Fruit fly (Drosophila melanogaster): Measurements from ENCODE around the gene CG42342.

DNA sequence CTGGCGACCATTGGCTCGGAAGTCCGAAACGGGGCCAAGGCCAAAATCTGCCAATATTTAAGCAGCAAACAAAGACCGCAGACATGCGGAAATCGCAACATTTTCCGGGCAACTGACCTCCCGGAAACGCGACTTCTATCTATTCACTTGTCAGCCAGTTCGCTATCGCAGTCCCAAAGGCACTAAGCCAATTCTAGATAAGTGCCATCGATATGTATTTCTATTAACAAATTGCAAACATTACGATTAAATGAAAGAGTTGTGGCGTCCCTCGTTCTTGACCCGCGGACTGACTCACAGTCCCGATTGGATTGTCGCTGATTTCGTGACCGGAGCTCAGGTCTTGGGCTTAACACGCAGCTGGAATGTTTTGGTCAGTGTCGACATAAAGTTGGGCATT, 3.7 kb upstream of the CG42342 start, which contains the start of gene Gr89a:
- TF ChIP-seq HLH106 (tag; optimal IDR thresholded peaks at IDR 0.05) (no peak), h (GFP tag; optimal IDR thresholded peaks at IDR 0.05) (no peak), woc (GFP tag; optimal IDR thresholded peaks at IDR 0.05) (no peak), usp (GFP tag; optimal IDR thresholded peaks at IDR 0.05) (no peak), fru (GFP tag; optimal IDR thresholded peaks at IDR 0.05) (no peak)

Measured in whole organism, wandering third instar larva.